Worm (Caenorhabditis elegans) whole organism, young adult: Measurements from ENCODE around the gene F10E7.11.

Source experiments
- attf-5 ChIP-seq: fragments of 200-800 bp; sonication (Bioruptor generic); optimal IDR thresholded peaks from 2 replicates; lab custom pipeline; 2018; ENCODE audit warnings: mild to moderate bottlenecking, missing genetic modification characterization, missing compliant biosample characterization
- repo-1 ChIP-seq: sonication (generic microtip); optimal IDR thresholded peaks from 2 replicates; lab custom pipeline; 2017; ENCODE audit warnings: mild to moderate bottlenecking, missing genetic modification characterization, missing compliant biosample characterization
- unc-62 ChIP-seq: fragments of 150-350 bp; optimal IDR thresholded peaks from 2 replicates; lab custom pipeline; 2014; ENCODE audit warnings: missing biosample characterization, missing genetic modification reagents, missing genetic modification characterization
- ztf-26 ChIP-seq: sonication (generic microtip); optimal IDR thresholded peaks from 2 replicates; lab custom pipeline; 2017; ENCODE audit warnings: missing genetic modification characterization, missing compliant biosample characterization
- ztf-28 ChIP-seq: fragments of 200-800 bp; sonication (Bioruptor generic); IDR thresholded peaks from 2 replicates; pipeline ENCODE4 v1.3.6; 2022; ENCODE audit warnings: missing genetic modification reagents, missing genetic modification characterization, missing compliant biosample characterization

DNA sequence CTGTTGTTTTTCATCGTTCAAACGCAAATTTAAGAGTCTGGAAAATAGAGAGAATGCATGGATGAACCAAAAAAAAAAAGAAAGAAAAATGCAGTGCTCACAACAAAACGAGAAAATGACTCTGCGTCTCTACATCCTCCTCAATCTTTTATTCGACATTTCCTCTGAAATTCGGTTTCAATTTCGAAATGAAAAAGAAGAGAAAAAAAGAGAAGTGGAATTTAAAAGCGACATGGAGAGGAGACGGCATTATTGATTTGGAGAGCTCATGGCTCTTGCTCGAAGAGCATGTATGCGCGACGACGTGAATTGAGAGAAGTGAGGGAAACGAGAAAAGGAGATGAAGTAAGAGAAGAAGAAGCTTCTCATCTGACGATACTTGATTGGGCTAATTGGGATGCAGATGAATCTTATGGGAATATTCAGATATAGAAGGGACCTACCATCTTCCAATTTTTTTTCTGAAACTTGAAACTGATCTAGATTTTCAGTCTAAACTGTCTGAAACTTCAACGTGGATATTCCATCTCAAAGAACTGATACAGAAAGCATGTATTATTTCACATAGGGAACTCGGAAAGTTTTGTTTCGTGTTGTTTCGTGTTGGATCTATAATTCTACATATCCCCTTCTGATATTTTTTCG lies 11.6 kb downstream of the F10E7.11 start:
- TF ChIP-seq ztf-28 (GFP tag; lab: Robert Waterston, UW) (no peak), unc-62 (GFP tag; lab: Kevin White, UChicago) (no peak), repo-1 (tag; lab: Kevin White, UChicago) (no peak), ztf-26 (tag; lab: Kevin White, UChicago) (no peak), attf-5 (GFP tag; lab: Kevin White, UChicago) (no peak)
